Worm (Caenorhabditis elegans) whole organism, L3 larva: ENCODE measurements around the gene sri-39.

Experiments used
- aly-2 ChIP-seq: fragments of 150-350 bp; optimal IDR thresholded peaks from 2 replicates; lab custom pipeline; 2014; ENCODE audit warnings: missing biosample characterization, missing genetic modification characterization
- ama-1 ChIP-seq: fragments of 150-350 bp; optimal IDR thresholded peaks from 2 replicates; lab custom pipeline; 2018
- elt-1 ChIP-seq: fragments of 150-350 bp; optimal IDR thresholded peaks from 2 replicates; lab custom pipeline; 2014; ENCODE audit warnings: missing biosample characterization, missing genetic modification characterization
- elt-3 ChIP-seq, 3 experiments: fragments of 150-350 bp in 1 of 3; sonication (generic microtip) in 2 of 3; optimal IDR thresholded peaks; 2 replicates in 2 of 3; 4 replicates in 1 of 3; lab custom pipeline; 2014 to 2017; ENCODE audit warnings: missing biosample characterization in 3 of 3, missing genetic modification characterization in 3 of 3
- nhr-67 ChIP-seq: fragments of 150-350 bp; optimal IDR thresholded peaks from 2 replicates; lab custom pipeline; 2014; ENCODE audit warnings: missing biosample characterization, missing genetic modification characterization
- nhr-77 ChIP-seq: fragments of 150-350 bp; optimal IDR thresholded peaks from 2 replicates; lab custom pipeline; 2014; ENCODE audit warnings: missing biosample characterization, missing genetic modification characterization

ce11 chrII:2624792-2625191 is 37.5 kb downstream of the sri-39 start, which contains the start of gene lgc-28:
- no peak for TF ChIP-seq ama-1 (lab: Kevin White, UChicago)
- TF ChIP-seq aly-2: no peak
- no peak for TF ChIP-seq elt-3 (tag; optimal IDR thresholded peaks at IDR 0.05; lab: Kevin White, UChicago)
- TF ChIP-seq nhr-77 (tag; lab: Kevin White, UChicago): no peak
- no peak for TF ChIP-seq nhr-67
- TF ChIP-seq elt-1 (tag; lab: Kevin White, UChicago): no peak
